Fruit fly (Drosophila melanogaster) whole organism, wandering third instar larva: ENCODE data around the gene L2HGDH.

Source experiments
- Abd-B ChIP-seq: fragments of >200 bp; optimal IDR thresholded peaks from 2 replicates; lab custom pipeline; 2017; ENCODE audit warnings: missing biosample characterization, missing genetic modification characterization
- Dfd ChIP-seq: fragments of >200 bp; optimal IDR thresholded peaks from 2 replicates; lab custom pipeline; 2017; ENCODE audit warnings: missing biosample characterization, missing genetic modification characterization
- Hr78 ChIP-seq: fragments of >200 bp; optimal IDR thresholded peaks from 2 replicates; lab custom pipeline; 2017; ENCODE audit warnings: missing biosample characterization, missing genetic modification characterization
- Mio ChIP-seq: sonication (Bioruptor generic); optimal IDR thresholded peaks from 2 replicates; lab custom pipeline; 2016; ENCODE audit warnings: missing biosample characterization, missing genetic modification characterization
- Myc ChIP-seq: fragments of >200 bp; optimal IDR thresholded peaks from 2 replicates; lab custom pipeline; 2017
- Rel ChIP-seq, 2 experiments: fragments of 200-800 bp; sonication (Bioruptor generic) in 1 of 2; optimal IDR thresholded peaks; 2 replicates in 1 of 2; 3 replicates in 1 of 2; lab custom pipeline; 2016 to 2019; ENCODE audit warnings: mild to moderate bottlenecking in 2 of 2, missing biosample characterization in 2 of 2, missing genetic modification characterization in 2 of 2, moderate library complexity in 1 of 2
- br ChIP-seq: fragments of 200-800 bp; sonication (Bioruptor generic); optimal IDR thresholded peaks from 2 replicates; lab custom pipeline; 2016; ENCODE audit warnings: missing biosample characterization, missing genetic modification characterization
- brk ChIP-seq: fragments of 200-800 bp; sonication (Bioruptor generic); optimal IDR thresholded peaks from 2 replicates; lab custom pipeline; 2016; ENCODE audit warnings: missing biosample characterization, mild to moderate bottlenecking, missing genetic modification characterization
- dsf ChIP-seq: sonication (Bioruptor generic); optimal IDR thresholded peaks from 2 replicates; lab custom pipeline; 2016; ENCODE audit warnings: missing biosample characterization, missing genetic modification characterization, borderline replicate concordance
- ey ChIP-seq: fragments of 200-800 bp; sonication (Bioruptor generic); optimal IDR thresholded peaks from 2 replicates; lab custom pipeline; 2016; ENCODE audit warnings: missing biosample characterization, missing genetic modification characterization
- pan ChIP-seq: fragments of >200 bp; optimal IDR thresholded peaks from 2 replicates; lab custom pipeline; 2017
- sv ChIP-seq: fragments of 200-800 bp; sonication (Bioruptor generic); optimal IDR thresholded peaks from 3 replicates; lab custom pipeline; 2016; ENCODE audit warnings: missing biosample characterization, missing genetic modification characterization
- usp ChIP-seq: fragments of >200 bp; optimal IDR thresholded peaks from 2 replicates; lab custom pipeline; 2017; ENCODE audit warnings: missing biosample characterization, missing genetic modification characterization
- woc ChIP-seq: sonication (Bioruptor generic); optimal IDR thresholded peaks from 2 replicates; lab custom pipeline; 2016; ENCODE audit warnings: missing biosample characterization, mild to moderate bottlenecking, missing genetic modification characterization

DNA sequence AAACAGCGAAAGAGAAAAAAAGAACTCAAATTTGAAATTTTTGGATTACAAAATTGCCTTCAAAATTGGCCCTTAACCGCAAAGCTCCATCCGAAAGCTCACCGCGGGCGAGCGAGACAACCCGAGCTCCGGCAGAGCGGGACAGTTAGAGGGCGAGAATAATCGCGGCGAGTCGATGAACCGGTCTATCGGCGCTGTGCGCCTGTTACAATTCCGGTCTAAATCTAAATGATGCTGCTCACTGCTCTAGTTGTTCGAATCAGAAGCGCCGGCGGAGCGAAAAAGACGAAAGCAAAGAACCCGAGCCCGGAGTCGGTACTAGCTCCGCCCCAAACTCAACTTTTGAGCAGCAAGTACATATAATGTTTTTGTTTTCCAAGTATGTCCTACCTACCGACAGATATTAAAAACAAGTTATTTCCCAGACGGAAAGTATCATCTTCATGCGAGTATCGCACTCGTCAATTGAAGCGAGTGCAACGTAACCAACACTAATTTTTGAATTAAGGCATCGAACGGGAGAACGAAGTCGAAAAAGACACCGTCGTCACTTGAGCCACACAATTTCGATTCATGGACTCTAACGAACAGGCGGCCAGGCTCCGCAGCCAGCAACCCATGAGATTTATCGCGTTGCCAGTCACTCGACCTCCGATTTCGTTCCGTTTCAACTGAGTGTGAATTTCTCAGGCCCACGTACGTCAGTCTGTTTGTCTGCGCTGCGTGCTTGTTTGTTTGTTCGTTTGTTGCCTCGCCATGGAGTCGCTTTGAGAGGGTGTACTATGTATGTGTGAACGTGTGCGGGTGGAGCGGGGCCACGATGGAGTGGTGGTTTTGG lies 29.9 kb downstream of the L2HGDH start:
- TF ChIP-seq Abd-B (GFP tag; lab: Kevin White, UChicago) (no peak), pan (lab: Kevin White, UChicago) (no peak), usp (no peak), Rel (GFP tag; optimal IDR thresholded peaks at IDR 0.05; lab: Kevin White, UChicago) (peak; percentile 45), Rel (tag; optimal IDR thresholded peaks at IDR 0.05; lab: Kevin White, UChicago) (peak; percentile 71), sv (GFP tag; lab: Kevin White, UChicago) (no peak), ey (GFP tag; lab: Kevin White, UChicago) (peak; percentile 11), Mio (GFP tag; lab: Kevin White, UChicago) (no peak), dsf (GFP tag; lab: Kevin White, UChicago) (no peak), br (GFP tag; lab: Kevin White, UChicago) (peak; percentile 62), Hr78 (GFP tag; lab: Kevin White, UChicago) (no peak), Myc (no peak), brk (GFP tag; lab: Kevin White, UChicago) (peak; percentile 59), Dfd (no peak), woc (peak; percentile 46)
